Fruit fly (Drosophila melanogaster) whole organism, embryonic: ENCODE measurements around the gene nop5.

Experiments used
- Bdp1 ChIP-seq: fragments of 200-800 bp; sonication (Bioruptor generic); optimal IDR thresholded peaks from 3 replicates; lab custom pipeline; 2016; ENCODE audit warnings: missing biosample characterization, missing genetic modification characterization
- Bgb ChIP-seq: fragments of 200-800 bp; sonication (Bioruptor generic); IDR thresholded peaks from 2 replicates; pipeline ENCODE4 v1.3.6; 2022; ENCODE audit warnings: missing biosample characterization, missing genetic modification characterization; ENCODE audit not compliant: partially characterized antibody
- CG10147 ChIP-seq: fragments of 200-800 bp; sonication (Bioruptor generic); optimal IDR thresholded peaks from 2 replicates; lab custom pipeline; 2019; ENCODE audit warnings: missing biosample characterization, mild to moderate bottlenecking, missing genetic modification characterization, moderate library complexity
- CG10565 ChIP-seq: fragments of 200-800 bp; sonication (Bioruptor generic); optimal IDR thresholded peaks from 3 replicates; lab custom pipeline; 2016; ENCODE audit warnings: missing biosample characterization, mild to moderate bottlenecking, missing genetic modification characterization
- CG11560 ChIP-seq: fragments of 200-800 bp; sonication (Bioruptor generic); IDR thresholded peaks from 3 replicates; pipeline ENCODE4 v1.3.6; 2022; ENCODE audit warnings: missing biosample characterization, missing genetic modification characterization
- CG11695 ChIP-seq: fragments of 200-800 bp; sonication (Bioruptor generic); IDR thresholded peaks from 3 replicates; pipeline ENCODE4 v1.3.6; 2022; ENCODE audit warnings: missing biosample characterization, missing genetic modification characterization
- CG12155 ChIP-seq: fragments of 200-800 bp; sonication (Bioruptor generic); optimal IDR thresholded peaks from 3 replicates; lab custom pipeline; 2016; ENCODE audit warnings: missing biosample characterization, missing genetic modification characterization
- CG13287 ChIP-seq: fragments of 200-800 bp; sonication (Bioruptor generic); IDR thresholded peaks from 2 replicates; pipeline ENCODE4 v1.3.6; 2022; ENCODE audit warnings: missing biosample characterization, missing genetic modification characterization; ENCODE audit not compliant: partially characterized antibody
- CG13296 ChIP-seq: fragments of 200-800 bp; sonication (Bioruptor generic); optimal IDR thresholded peaks from 3 replicates; lab custom pipeline; 2018; ENCODE audit warnings: missing biosample characterization, mild to moderate bottlenecking, missing genetic modification characterization
- CG14710 ChIP-seq: fragments of 200-800 bp; sonication (Bioruptor generic); optimal IDR thresholded peaks from 3 replicates; lab custom pipeline; 2019; ENCODE audit warnings: missing biosample characterization, mild to moderate bottlenecking, missing genetic modification characterization, moderate library complexity
- CG15479 ChIP-seq: fragments of 200-800 bp; sonication (Bioruptor generic); optimal IDR thresholded peaks from 3 replicates; lab custom pipeline; 2019; ENCODE audit warnings: missing biosample characterization, mild to moderate bottlenecking, missing genetic modification characterization, moderate library complexity
- CG16813 ChIP-seq: fragments of 200-800 bp; sonication (Bioruptor generic); IDR thresholded peaks from 3 replicates; pipeline ENCODE4 v1.3.6; 2022; ENCODE audit warnings: missing biosample characterization, missing genetic modification characterization; ENCODE audit not compliant: partially characterized antibody
- CG17612 ChIP-seq: fragments of 200-800 bp; sonication (Bioruptor generic); IDR thresholded peaks from 2 replicates; pipeline ENCODE4 v1.3.6; 2022; ENCODE audit warnings: missing biosample characterization, missing genetic modification characterization
- CG17829 ChIP-seq: fragments of 200-800 bp; optimal IDR thresholded peaks from 2 replicates; lab custom pipeline; 2019; ENCODE audit warnings: missing biosample characterization, mild to moderate bottlenecking, missing genetic modification characterization, moderate library complexity
- CG18619 ChIP-seq: fragments of 200-800 bp; sonication (Bioruptor generic); optimal IDR thresholded peaks from 3 replicates; lab custom pipeline; 2017; ENCODE audit warnings: missing biosample characterization, mild to moderate bottlenecking, missing genetic modification characterization
- CG30020 ChIP-seq: fragments of 200-800 bp; optimal IDR thresholded peaks from 2 replicates; lab custom pipeline; 2019; ENCODE audit warnings: missing biosample characterization, mild to moderate bottlenecking, missing genetic modification characterization, moderate library complexity
- CG3838 ChIP-seq: fragments of 200-800 bp; sonication (Bioruptor generic); optimal IDR thresholded peaks from 3 replicates; lab custom pipeline; 2016; ENCODE audit warnings: missing biosample characterization, missing genetic modification characterization
- CG42726 ChIP-seq: fragments of 200-800 bp; sonication (Bioruptor generic); IDR thresholded peaks from 2 replicates; pipeline ENCODE4 v1.3.6; 2022; ENCODE audit warnings: missing biosample characterization, missing genetic modification characterization; ENCODE audit not compliant: partially characterized antibody
- Chrac-16 ChIP-seq: fragments of 200-800 bp; sonication (Bioruptor generic); optimal IDR thresholded peaks from 3 replicates; lab custom pipeline; 2016; ENCODE audit warnings: missing biosample characterization, missing genetic modification characterization
- D19A ChIP-seq: fragments of 200-800 bp; optimal IDR thresholded peaks from 3 replicates; lab custom pipeline; 2019; ENCODE audit warnings: missing biosample characterization, mild to moderate bottlenecking, missing genetic modification characterization, moderate library complexity
- Dbx ChIP-seq: fragments of 200-800 bp; sonication (Bioruptor generic); IDR thresholded peaks from 3 replicates; pipeline ENCODE4 v1.3.6; 2022; ENCODE audit warnings: missing biosample characterization, missing genetic modification characterization
- Dek ChIP-seq: fragments of 200-800 bp; sonication (Bioruptor generic); optimal IDR thresholded peaks from 3 replicates; lab custom pipeline; 2019; ENCODE audit warnings: missing biosample characterization, mild to moderate bottlenecking, missing genetic modification characterization, moderate library complexity
- Dll ChIP-seq: fragments of 200-800 bp; sonication (Bioruptor generic); IDR thresholded peaks from 4 replicates; pipeline ENCODE4 v1.3.6; 2022; ENCODE audit warnings: missing biosample characterization, missing genetic modification characterization; ENCODE audit not compliant: partially characterized antibody
- Fer2 ChIP-seq: fragments of 200-800 bp; sonication (Bioruptor generic); optimal IDR thresholded peaks from 2 replicates; lab custom pipeline; 2018; ENCODE audit warnings: missing biosample characterization, mild to moderate bottlenecking, missing genetic modification characterization, moderate library complexity
- Hr3 ChIP-seq: fragments of 200-800 bp; sonication (Bioruptor generic); optimal IDR thresholded peaks from 3 replicates; lab custom pipeline; 2016; ENCODE audit warnings: missing biosample characterization, missing genetic modification characterization
- Jarid2 ChIP-seq: fragments of 200-800 bp; sonication (Bioruptor generic); optimal IDR thresholded peaks from 3 replicates; lab custom pipeline; 2017; ENCODE audit warnings: mild to moderate bottlenecking, missing biosample characterization, missing genetic modification reagents, missing genetic modification characterization
- Med ChIP-seq: fragments of 200-800 bp; sonication (Bioruptor generic); peaks from one replicate; lab custom pipeline; 2016; ENCODE audit warnings: missing biosample characterization, missing genetic modification characterization, mild to moderate bottlenecking, inconsistent platforms, moderate library complexity
- Oli ChIP-seq: fragments of 200-800 bp; sonication (Bioruptor generic); optimal IDR thresholded peaks from 2 replicates; lab custom pipeline; 2018; ENCODE audit warnings: missing biosample characterization, mild to moderate bottlenecking, missing genetic modification characterization, moderate library complexity
- Opbp ChIP-seq: fragments of 200-800 bp; sonication (Bioruptor generic); IDR thresholded peaks from 3 replicates; pipeline ENCODE4 v1.3.6; 2022; ENCODE audit warnings: missing biosample characterization, missing genetic modification characterization; ENCODE audit not compliant: partially characterized antibody
- Sox102F ChIP-seq: fragments of 200-800 bp; sonication (Bioruptor generic); optimal IDR thresholded peaks from 2 replicates; lab custom pipeline; 2018; ENCODE audit warnings: missing biosample characterization, mild to moderate bottlenecking, missing genetic modification characterization, moderate library complexity
- Trl ChIP-seq, 3 experiments: fragments of >200 bp in 2 of 3; fragments of 200-800 bp in 1 of 3; sonication (Bioruptor generic) in 1 of 3; optimal IDR thresholded peaks; 2 replicates in 1 of 3; 3 replicates in 2 of 3; lab custom pipeline; 2016 to 2017; ENCODE audit warnings: missing biosample characterization in 1 of 3, missing genetic modification characterization in 1 of 3
- Usf ChIP-seq: fragments of 200-800 bp; sonication (Bioruptor generic); optimal IDR thresholded peaks from 2 replicates; lab custom pipeline; 2017; ENCODE audit warnings: missing genotype, missing biosample characterization, missing genetic modification characterization
- ato ChIP-seq: fragments of 200-800 bp; sonication (Bioruptor generic); IDR thresholded peaks from 2 replicates; pipeline ENCODE4 v1.3.6; 2022; ENCODE audit warnings: missing biosample characterization, missing genetic modification characterization; ENCODE audit not compliant: partially characterized antibody
- bbx ChIP-seq: fragments of 200-800 bp; sonication (Bioruptor generic); IDR thresholded peaks from 2 replicates; pipeline ENCODE4 v1.3.6; 2022; ENCODE audit warnings: missing biosample characterization, missing genetic modification characterization; ENCODE audit not compliant: partially characterized antibody
- crol ChIP-seq: fragments of 200-800 bp; sonication (Bioruptor generic); IDR thresholded peaks from 2 replicates; pipeline ENCODE4 v1.3.6; 2022; ENCODE audit warnings: missing biosample characterization, missing genetic modification characterization
- danr ChIP-seq: fragments of 200-800 bp; sonication (Bioruptor generic); IDR thresholded peaks from 2 replicates; pipeline ENCODE4 v1.3.6; 2022; ENCODE audit warnings: missing biosample characterization, missing genetic modification characterization
- dpn ChIP-seq, 2 experiments: fragments of 200-800 bp; sonication (Bioruptor generic); optimal IDR thresholded peaks; 3 replicates each; lab custom pipeline; 2016; ENCODE audit warnings: missing biosample characterization in 2 of 2, missing genetic modification characterization in 2 of 2
- ham ChIP-seq: fragments of 200-800 bp; sonication (Bioruptor generic); IDR thresholded peaks from 2 replicates; pipeline ENCODE4 v1.3.6; 2022; ENCODE audit warnings: missing biosample characterization, missing genetic modification characterization
- lov ChIP-seq, 2 experiments: fragments of 200-800 bp in 1 of 2; fragments of >200 bp in 1 of 2; sonication (Bioruptor generic) in 1 of 2; IDR thresholded peaks in 1 of 2; optimal IDR thresholded peaks in 1 of 2; 2 replicates in 1 of 2; 3 replicates in 1 of 2; pipeline versions ENCODE4 v1.3.6 to Lab custom; 2017 to 2022; ENCODE audit warnings: missing biosample characterization in 1 of 2, missing genetic modification characterization in 1 of 2
- nmo ChIP-seq: fragments of 200-800 bp; sonication (Bioruptor generic); optimal IDR thresholded peaks from 2 replicates; lab custom pipeline; 2018; ENCODE audit warnings: missing biosample characterization, mild to moderate bottlenecking, missing genetic modification characterization, moderate library complexity
- org-1 ChIP-seq: fragments of 200-800 bp; sonication (Bioruptor generic); optimal IDR thresholded peaks from 2 replicates; lab custom pipeline; 2017; ENCODE audit warnings: missing biosample characterization, missing genetic modification characterization
- slbo ChIP-seq: fragments of 200-800 bp; sonication (Bioruptor generic); IDR thresholded peaks from 2 replicates; pipeline ENCODE4 v1.3.6; 2022; ENCODE audit warnings: missing biosample characterization, missing genetic modification characterization
- sob ChIP-seq: fragments of 200-800 bp; sonication (Bioruptor generic); IDR thresholded peaks from 2 replicates; pipeline ENCODE4 v1.3.6; 2022; ENCODE audit warnings: missing biosample characterization, missing genetic modification characterization
- sug ChIP-seq: fragments of 200-800 bp; optimal IDR thresholded peaks from 2 replicates; lab custom pipeline; 2019; ENCODE audit warnings: missing biosample characterization, mild to moderate bottlenecking, missing genetic modification characterization, moderate library complexity
- tgo ChIP-seq: fragments of 200-800 bp; sonication (Bioruptor generic); IDR thresholded peaks from 3 replicates; pipeline ENCODE4 v1.3.6; 2022; ENCODE audit warnings: missing biosample characterization, missing genetic modification characterization
- vnd ChIP-seq: fragments of 200-800 bp; sonication (Bioruptor generic); IDR thresholded peaks from 3 replicates; pipeline ENCODE4 v1.3.6; 2022; ENCODE audit warnings: missing biosample characterization, missing genetic modification characterization; ENCODE audit not compliant: partially characterized antibody
- zen2 ChIP-seq: fragments of 200-800 bp; sonication (Bioruptor generic); IDR thresholded peaks from 3 replicates; pipeline ENCODE4 v1.3.6; 2022; ENCODE audit warnings: missing biosample characterization, missing genetic modification characterization; ENCODE audit not compliant: partially characterized antibody

The nop5 gene

DNA sequence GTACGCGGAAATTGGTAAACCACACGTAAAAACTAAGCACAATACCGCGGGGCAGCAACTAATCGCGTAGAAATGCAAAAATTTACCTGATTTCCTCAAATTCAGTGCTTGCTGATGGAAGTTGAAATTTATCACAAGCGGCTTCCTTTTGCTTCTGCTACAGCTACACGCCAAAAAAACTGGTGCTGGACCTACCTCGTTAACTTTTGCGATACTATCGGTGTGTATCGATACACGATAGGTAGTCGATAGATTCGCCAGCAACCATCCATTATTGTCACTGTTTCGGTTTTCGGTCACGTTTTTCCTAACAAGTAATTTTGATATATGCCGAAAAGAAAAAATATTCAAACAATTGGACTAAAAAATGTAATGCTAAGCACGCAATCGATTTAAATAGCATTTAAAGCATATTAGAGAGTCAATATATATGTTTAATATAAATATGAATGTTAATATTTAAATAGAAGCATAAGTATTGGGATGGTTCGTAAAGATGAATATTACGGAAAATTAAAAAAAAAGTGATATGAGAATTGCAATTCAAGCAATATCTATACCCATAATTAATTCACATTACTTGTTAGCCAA lies 49.0 kb upstream of the nop5 start, which contains the start of gene Sumo (continued):
- TF ChIP-seq CG30020 (tag; lab: Kevin White, UChicago), result peak; percentile 69
- peak; percentile 16; the same call in 1 of the 3 replicates for TF ChIP-seq CG11560
- no peak for TF ChIP-seq CG3838
- peak; percentile 100 for TF ChIP-seq CG42726 (GFP tag; lab: Robert Waterston, UW)
- peak; percentile 32 for TF ChIP-seq CG17829
- peak; percentile 25 for TF ChIP-seq Usf (GFP tag; lab: Kevin White, UChicago)
- TF ChIP-seq Chrac-16 (GFP tag; lab: Kevin White, UChicago), result no peak
- TF ChIP-seq D19A (tag; lab: Kevin White, UChicago), result peak; percentile 9
- no peak for TF ChIP-seq dpn (GFP tag; optimal IDR thresholded peaks at IDR 0.05; lab: Kevin White, UChicago)
- TF ChIP-seq org-1 (GFP tag; lab: Kevin White, UChicago), result no peak
- peak; percentile 59; the same call in 2 of the 3 replicates for TF ChIP-seq Dbx
- TF ChIP-seq Dek (tag; lab: Kevin White, UChicago), result peak; percentile 42
- no peak for TF ChIP-seq Trl (optimal IDR thresholded peaks at IDR 0.05; lab: Kevin White, UChicago)
- no peak for TF ChIP-seq Trl (GFP tag; optimal IDR thresholded peaks at IDR 0.05; lab: Kevin White, UChicago)
- peak; percentile 82 for TF ChIP-seq Med (GFP tag; lab: Kevin White, UChicago)
- TF ChIP-seq danr, result no peak
- TF ChIP-seq ato (GFP tag; lab: Robert Waterston, UW), result peak; percentile 100
- peak; percentile 100 for TF ChIP-seq Opbp (GFP tag; lab: Robert Waterston, UW)
- peak; percentile 31; the same call in 1 of the 2 replicates for TF ChIP-seq sob
- peak; percentile 17 for TF ChIP-seq Hr3 (GFP tag; lab: Kevin White, UChicago)
- peak; percentile 99 for TF ChIP-seq vnd (GFP tag; lab: Robert Waterston, UW)
- TF ChIP-seq CG12155 (GFP tag; lab: Kevin White, UChicago), result peak; percentile 21
- TF ChIP-seq bbx (GFP tag; lab: Robert Waterston, UW), result peak; percentile 100
- TF ChIP-seq CG11695 (GFP tag; lab: Robert Waterston, UW), result 0 out of 3 replicates have a peak, but pooled peaks have one; percentile 21
- peak; percentile 65 for TF ChIP-seq CG14710 (tag; lab: Kevin White, UChicago)
- TF ChIP-seq crol (GFP tag; lab: Robert Waterston, UW), result no peak
- TF ChIP-seq CG10147 (GFP tag; lab: Kevin White, UChicago), result peak; percentile 42
- TF ChIP-seq CG13287 (GFP tag; lab: Robert Waterston, UW), result peak; percentile 94
- peak; percentile 35 for TF ChIP-seq Jarid2 (GFP tag; lab: Kevin White, UChicago)
- TF ChIP-seq Fer2 (tag; lab: Kevin White, UChicago), result no peak
- no peak for TF ChIP-seq lov (optimal IDR thresholded peaks at IDR 0.05; lab: Kevin White, UChicago)
- TF ChIP-seq lov (GFP tag; IDR thresholded peaks at IDR 0.05; lab: Robert Waterston, UW), result 0 out of 3 replicates have a peak, but pooled peaks have one; percentile 38
- no peak for TF ChIP-seq CG10565 (GFP tag; lab: Kevin White, UChicago)
- peak; percentile 50 for TF ChIP-seq nmo (GFP tag; lab: Kevin White, UChicago)
- TF ChIP-seq CG15479 (GFP tag; lab: Kevin White, UChicago), result no peak
- TF ChIP-seq CG16813, result peak; percentile 100
- TF ChIP-seq ham (GFP tag; lab: Robert Waterston, UW), result no peak
- no peak for TF ChIP-seq Bdp1 (GFP tag; lab: Kevin White, UChicago)
- TF ChIP-seq sug (tag; lab: Kevin White, UChicago), result peak; percentile 23
- peak; percentile 99 for TF ChIP-seq Bgb (GFP tag; lab: Robert Waterston, UW)
- no peak for TF ChIP-seq CG13296 (GFP tag; lab: Kevin White, UChicago)
- TF ChIP-seq CG17612, result no peak
- peak; percentile 85 for TF ChIP-seq Dll (GFP tag; lab: Robert Waterston, UW)
- TF ChIP-seq slbo (GFP tag; lab: Robert Waterston, UW), result peak; percentile 53
- peak; percentile 15 for TF ChIP-seq CG18619 (GFP tag; lab: Kevin White, UChicago)
- peak; percentile 15 for TF ChIP-seq Sox102F
- peak; percentile 99 for TF ChIP-seq zen2 (GFP tag; lab: Robert Waterston, UW)
- TF ChIP-seq Oli (tag; lab: Kevin White, UChicago), result peak; percentile 30
- no peak for TF ChIP-seq tgo
